Worm (Caenorhabditis elegans) whole organism, L2 larva: ENCODE data around the gene srg-45.
A peak's percentile ranks its signal among the peaks of the same experiment; 100 is the strongest.

Experiments used
- C34F6.9 ChIP-seq: fragments of 150-350 bp; optimal IDR thresholded peaks from 2 replicates; lab custom pipeline; 2014; ENCODE audit warnings: missing biosample characterization, missing genetic modification characterization
- F13H6.1 ChIP-seq: sonication (generic microtip); optimal IDR thresholded peaks from 2 replicates; lab custom pipeline; 2016; ENCODE audit warnings: missing genetic modification characterization, missing compliant biosample characterization
- R02D3.7 ChIP-seq: fragments of 150-350 bp; optimal IDR thresholded peaks from 2 replicates; lab custom pipeline; 2014; ENCODE audit warnings: missing biosample characterization, missing genetic modification characterization
- Y55F3AM.14 ChIP-seq: fragments of 200-800 bp; sonication (Bioruptor generic); optimal IDR thresholded peaks from 2 replicates; lab custom pipeline; 2018; ENCODE audit warnings: mild to moderate bottlenecking, missing genetic modification characterization, missing compliant biosample characterization
- ZK546.5 ChIP-seq: sonication (generic microtip); optimal IDR thresholded peaks from 2 replicates; lab custom pipeline; 2017; ENCODE audit warnings: missing biosample characterization, missing genetic modification characterization
- alr-1 ChIP-seq: fragments of 150-350 bp; optimal IDR thresholded peaks from 2 replicates; lab custom pipeline; 2014; ENCODE audit warnings: missing biosample characterization, missing genetic modification characterization
- aly-2 ChIP-seq: fragments of 150-350 bp; optimal IDR thresholded peaks from 2 replicates; lab custom pipeline; 2014; ENCODE audit warnings: missing biosample characterization, missing genetic modification characterization
- ama-1 ChIP-seq: fragments of 150-350 bp; optimal IDR thresholded peaks from 2 replicates; lab custom pipeline; 2018; ENCODE audit warnings: inconsistent platforms
- blmp-1 ChIP-seq: sonication (generic microtip); optimal IDR thresholded peaks from 2 replicates; lab custom pipeline; 2017; ENCODE audit warnings: missing genetic modification characterization, mild to moderate bottlenecking, missing compliant biosample characterization, antibody characterized with exemption, moderate library complexity; ENCODE audit not compliant: insufficient read depth
- ceh-82 ChIP-seq: fragments of 150-350 bp; optimal IDR thresholded peaks from 2 replicates; lab custom pipeline; 2014; ENCODE audit warnings: missing biosample characterization, missing genetic modification characterization
- crh-2 ChIP-seq: sonication (generic microtip); optimal IDR thresholded peaks from 2 replicates; lab custom pipeline; 2017; ENCODE audit warnings: missing biosample characterization, missing genetic modification characterization
- egl-27 ChIP-seq: sonication (generic microtip); optimal IDR thresholded peaks from 3 replicates; lab custom pipeline; 2017; ENCODE audit warnings: missing biosample characterization, missing genetic modification reagents, missing genetic modification characterization
- elt-1 ChIP-seq: fragments of 150-350 bp; optimal IDR thresholded peaks from 2 replicates; lab custom pipeline; 2014; ENCODE audit warnings: missing biosample characterization, missing genetic modification characterization
- elt-3 ChIP-seq: sonication (generic microtip); optimal IDR thresholded peaks from 2 replicates; lab custom pipeline; 2017; ENCODE audit warnings: missing biosample characterization, missing genetic modification characterization
- fos-1 ChIP-seq: fragments of 150-350 bp; optimal IDR thresholded peaks from 2 replicates; lab custom pipeline; 2014; ENCODE audit warnings: missing biosample characterization, missing genetic modification characterization
- lin-11 ChIP-seq: fragments of 150-350 bp; sonication (generic microtip); optimal IDR thresholded peaks from 2 replicates; lab custom pipeline; 2014; ENCODE audit warnings: missing biosample characterization, missing genetic modification characterization, inconsistent platforms, mixed read lengths
- lin-13 ChIP-seq: fragments of 150-350 bp; optimal IDR thresholded peaks from 2 replicates; lab custom pipeline; 2014; ENCODE audit warnings: missing biosample characterization, missing genetic modification reagents, missing genetic modification characterization
- lsy-2 ChIP-seq, 2 experiments: fragments of 150-350 bp in 1 of 2; sonication (generic microtip) in 1 of 2; optimal IDR thresholded peaks; 2 replicates each; lab custom pipeline; 2014 to 2017; ENCODE audit warnings: missing biosample characterization in 2 of 2, missing genetic modification characterization in 2 of 2
- mbf-1 ChIP-seq: sonication (generic microtip); optimal IDR thresholded peaks from 2 replicates; lab custom pipeline; 2017; ENCODE audit warnings: missing biosample characterization, missing genetic modification characterization
- mdl-1 ChIP-seq, 2 experiments: fragments of 150-350 bp in 1 of 2; sonication (generic microtip) in 1 of 2; optimal IDR thresholded peaks; 2 replicates each; lab custom pipeline; 2017; ENCODE audit warnings: missing biosample characterization in 2 of 2, missing genetic modification characterization in 2 of 2
- nhr-10 ChIP-seq: sonication (generic microtip); optimal IDR thresholded peaks from 2 replicates; lab custom pipeline; 2017; ENCODE audit warnings: missing biosample characterization, missing genetic modification characterization
- nhr-11 ChIP-seq: fragments of 150-350 bp; optimal IDR thresholded peaks from 2 replicates; lab custom pipeline; 2014; ENCODE audit warnings: missing biosample characterization, missing genetic modification characterization
- nhr-12 ChIP-seq: fragments of 150-350 bp; optimal IDR thresholded peaks from 2 replicates; lab custom pipeline; 2014; ENCODE audit warnings: missing biosample characterization, missing genetic modification characterization
- nhr-129 ChIP-seq: fragments of 150-350 bp; optimal IDR thresholded peaks from 2 replicates; lab custom pipeline; 2014; ENCODE audit warnings: missing biosample characterization, missing genetic modification characterization
- nhr-21 ChIP-seq: fragments of 150-350 bp; optimal IDR thresholded peaks from 2 replicates; lab custom pipeline; 2014; ENCODE audit warnings: missing biosample characterization, missing genetic modification characterization
- nhr-237 ChIP-seq: fragments of 150-350 bp; optimal IDR thresholded peaks from 2 replicates; lab custom pipeline; 2014; ENCODE audit warnings: missing biosample characterization, missing genetic modification characterization
- nhr-25 ChIP-seq: fragments of 150-350 bp; sonication (generic microtip); optimal IDR thresholded peaks from 3 replicates; lab custom pipeline; 2014; ENCODE audit warnings: missing biosample characterization, missing genetic modification characterization
- nhr-6 ChIP-seq: fragments of 150-350 bp; optimal IDR thresholded peaks from 2 replicates; lab custom pipeline; 2014; ENCODE audit warnings: missing biosample characterization, missing genetic modification characterization
- nhr-77 ChIP-seq: fragments of 150-350 bp; optimal IDR thresholded peaks from 2 replicates; lab custom pipeline; 2014; ENCODE audit warnings: missing biosample characterization, missing genetic modification characterization
- peb-1 ChIP-seq: fragments of 150-350 bp; optimal IDR thresholded peaks from 2 replicates; lab custom pipeline; 2014; ENCODE audit warnings: missing biosample characterization, missing genetic modification characterization
- sem-4 ChIP-seq: fragments of 150-350 bp; optimal IDR thresholded peaks from 2 replicates; lab custom pipeline; 2014; ENCODE audit warnings: missing biosample characterization, missing genetic modification reagents, missing genetic modification characterization
- skn-1 ChIP-seq: sonication (generic microtip); optimal IDR thresholded peaks from 2 replicates; lab custom pipeline; 2017; ENCODE audit warnings: missing biosample characterization, missing genetic modification characterization
- sma-3 ChIP-seq: sonication (generic microtip); optimal IDR thresholded peaks from 2 replicates; lab custom pipeline; 2016; ENCODE audit warnings: missing genetic modification reagents, missing genetic modification characterization, missing compliant biosample characterization
- snpc-4 ChIP-seq: fragments of 150-350 bp; optimal IDR thresholded peaks from 2 replicates; lab custom pipeline; 2014; ENCODE audit warnings: missing biosample characterization, missing genetic modification characterization
- unc-39 ChIP-seq: fragments of 150-350 bp; optimal IDR thresholded peaks from 2 replicates; lab custom pipeline; 2014; ENCODE audit warnings: missing biosample characterization, missing genetic modification characterization
- unc-55 ChIP-seq: fragments of 150-350 bp; sonication (generic microtip); optimal IDR thresholded peaks from 3 replicates; lab custom pipeline; 2014; ENCODE audit warnings: missing biosample characterization, missing genetic modification reagents, missing genetic modification characterization
- unc-62 ChIP-seq: fragments of 150-350 bp; optimal IDR thresholded peaks from 2 replicates; lab custom pipeline; 2014; ENCODE audit warnings: missing biosample characterization, missing genetic modification reagents, missing genetic modification characterization
- zag-1 ChIP-seq: fragments of 150-350 bp; optimal IDR thresholded peaks from 2 replicates; lab custom pipeline; 2014; ENCODE audit warnings: missing biosample characterization, missing genetic modification characterization
- ztf-1 ChIP-seq: fragments of 200-800 bp; sonication (Bioruptor generic); conservative IDR thresholded peaks from 2 replicates; pipeline ENCODE4 v1.3.6; 2022; ENCODE audit warnings: missing genetic modification characterization, missing compliant biosample characterization
- ztf-11 ChIP-seq: sonication (generic microtip); optimal IDR thresholded peaks from 2 replicates; lab custom pipeline; 2017; ENCODE audit warnings: missing biosample characterization, missing genetic modification characterization
- ztf-4 ChIP-seq: fragments of 150-350 bp; optimal IDR thresholded peaks from 2 replicates; lab custom pipeline; 2014; ENCODE audit warnings: missing biosample characterization, missing genetic modification characterization

Gene srg-45

ce11 chrV:12276946-12277345 is 30.3 kb upstream of the srg-45 start, which contains the start of gene bnc-1:
Gene bnc-1, minus strand, starts transcription at chrV:12277046.
- no peak for TF ChIP-seq nhr-129
- TF ChIP-seq sma-3 (GFP tag; lab: Kevin White, UChicago), result no peak
- no peak for TF ChIP-seq skn-1
- no peak for TF ChIP-seq blmp-1
- no peak for TF ChIP-seq ceh-82 (tag; lab: Kevin White, UChicago)
- no peak for TF ChIP-seq ztf-11 (tag; lab: Kevin White, UChicago)
- TF ChIP-seq mdl-1 (tag; optimal IDR thresholded peaks at IDR 0.05; lab: Kevin White, UChicago), result no peak
- no peak for TF ChIP-seq nhr-25 (tag; lab: Kevin White, UChicago)
- TF ChIP-seq snpc-4 (tag; lab: Kevin White, UChicago), result no peak
- no peak for TF ChIP-seq Y55F3AM.14 (GFP tag; lab: Kevin White, UChicago)
- no peak for TF ChIP-seq ama-1 (lab: Kevin White, UChicago)
- no peak for TF ChIP-seq lin-11 (tag; lab: Kevin White, UChicago)
- TF ChIP-seq, all 48 proteins: peak for 0

DNA sequence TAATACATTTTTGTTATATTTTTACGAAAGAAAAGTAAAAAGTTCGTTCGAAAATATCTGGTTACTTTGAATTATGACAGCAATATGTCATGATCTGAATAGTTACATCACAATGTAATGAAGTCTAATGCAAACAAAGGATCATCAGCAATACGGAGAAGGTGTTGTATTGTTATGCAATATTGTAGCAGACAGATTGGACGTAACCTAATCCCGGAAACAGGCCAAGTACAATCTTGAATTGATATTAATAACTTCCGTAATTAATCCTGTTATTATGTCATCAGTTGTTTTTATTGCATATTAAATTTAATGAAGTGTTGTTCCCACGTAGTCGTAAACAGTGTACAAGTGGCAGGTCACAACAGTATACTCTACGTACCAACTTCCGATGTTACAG is 25.8 kb upstream of the srg-45 start:
- TF ChIP-seq nhr-10, result no peak
- TF ChIP-seq egl-27, result no peak
- no peak for TF ChIP-seq F13H6.1 (tag; lab: Kevin White, UChicago)
- TF ChIP-seq crh-2, result no peak
- TF ChIP-seq fos-1 (tag; lab: Kevin White, UChicago), result no peak
- TF ChIP-seq zag-1 (tag; lab: Kevin White, UChicago), result no peak
- no peak for TF ChIP-seq elt-3 (tag; lab: Kevin White, UChicago)
- TF ChIP-seq mbf-1 (tag; lab: Kevin White, UChicago), result no peak
- TF ChIP-seq snpc-4 (tag; lab: Kevin White, UChicago), result no peak
- no peak for TF ChIP-seq ztf-1
- no peak for TF ChIP-seq nhr-11
- no peak for TF ChIP-seq sma-3 (GFP tag; lab: Kevin White, UChicago)
- no peak for TF ChIP-seq unc-39 (tag; lab: Kevin White, UChicago)
- no peak for TF ChIP-seq nhr-6 (tag; lab: Kevin White, UChicago)
- no peak for TF ChIP-seq nhr-21 (tag; lab: Kevin White, UChicago)
- TF ChIP-seq peb-1 (tag; lab: Kevin White, UChicago), result no peak

- TF ChIP-seq nhr-129 (no peak), alr-1 (tag; lab: Kevin White, UChicago) (no peak), unc-39 (tag; lab: Kevin White, UChicago) (no peak), sem-4 (tag; lab: Kevin White, UChicago) (no peak), R02D3.7 (tag; lab: Kevin White, UChicago) (no peak), lsy-2 (tag; optimal IDR thresholded peaks at IDR 0.05; lab: Kevin White, UChicago) (no peak), snpc-4 (tag; lab: Kevin White, UChicago) (no peak), nhr-25 (tag; lab: Kevin White, UChicago) (no peak), sma-3 (GFP tag; lab: Kevin White, UChicago) (no peak), nhr-11 (no peak), ZK546.5 (tag; lab: Kevin White, UChicago) (no peak), aly-2 (tag; lab: Kevin White, UChicago) (no peak), mbf-1 (tag; lab: Kevin White, UChicago) (no peak)
These were observed 24.1 kb upstream of the srg-45 start, which contains the start of gene F55C5.10 for ce11 chrV:12283187-12283586. Gene F55C5.10, plus strand, starts transcription at chrV:12283487.

- no peak for TF ChIP-seq elt-1 (tag; lab: Kevin White, UChicago)
- TF ChIP-seq nhr-12 (tag; lab: Kevin White, UChicago), result no peak
- no peak for TF ChIP-seq elt-3 (tag; lab: Kevin White, UChicago)
- no peak for TF ChIP-seq fos-1 (tag; lab: Kevin White, UChicago)
- TF ChIP-seq crh-2, result no peak
- no peak for TF ChIP-seq ztf-11 (tag; lab: Kevin White, UChicago)
- TF ChIP-seq skn-1, result no peak
- no peak for TF ChIP-seq unc-62 (GFP tag; lab: Kevin White, UChicago)
- TF ChIP-seq sma-3 (GFP tag; lab: Kevin White, UChicago), result no peak
- peak; percentile 77 for TF ChIP-seq nhr-129
- TF ChIP-seq alr-1 (tag; lab: Kevin White, UChicago), result no peak
- TF ChIP-seq mdl-1 (tag; optimal IDR thresholded peaks at IDR 0.05; lab: Kevin White, UChicago), result no peak
- no peak for TF ChIP-seq ztf-4 (tag; lab: Kevin White, UChicago)
- TF ChIP-seq peb-1 (tag; lab: Kevin White, UChicago), result no peak
- peak; percentile 2 for TF ChIP-seq zag-1 (tag; lab: Kevin White, UChicago)
- TF ChIP-seq ama-1 (lab: Kevin White, UChicago), result no peak
- peak; percentile 41 for TF ChIP-seq unc-55
- TF ChIP-seq nhr-77 (tag; lab: Kevin White, UChicago), result no peak
- peak in 1 of 2 experiments; percentile 36 for TF ChIP-seq lsy-2 (tag; optimal IDR thresholded peaks at IDR 0.05; lab: Kevin White, UChicago)
- TF ChIP-seq egl-27, result no peak
- no peak for TF ChIP-seq lin-13 (GFP tag; lab: Kevin White, UChicago)
- TF ChIP-seq nhr-237 (tag; lab: Kevin White, UChicago), result no peak
- peak; percentile 35 for TF ChIP-seq C34F6.9 (tag; lab: Kevin White, UChicago)
- TF ChIP-seq, all 48 proteins: peak for 5
These were observed 19.6 kb upstream of the srg-45 start for ce11 chrV:12287667-12288066.
